Fruit fly (Drosophila melanogaster): ENCODE measurements around the gene CG7632.

The CG7632 gene

dm6 chr3L:21280996-21281691 is 23.4 kb upstream of the CG7632 start, which contains the start of gene ppl (continued):
- TF ChIP-seq Atf-2 (GFP tag; optimal IDR thresholded peaks at IDR 0.05), result no peak
- no peak for TF ChIP-seq emc (GFP tag; optimal IDR thresholded peaks at IDR 0.05)
- peak; percentile 54 for TF ChIP-seq CG15514 (GFP tag; optimal IDR thresholded peaks at IDR 0.05)
- TF ChIP-seq CG13624 (GFP tag; optimal IDR thresholded peaks at IDR 0.05), result peak; percentile 5
- no peak for TF ChIP-seq fd3F (GFP tag; optimal IDR thresholded peaks at IDR 0.05)
- TF ChIP-seq Vsx1 (GFP tag; optimal IDR thresholded peaks at IDR 0.05), result no peak
- TF ChIP-seq CG18476 (GFP tag; optimal IDR thresholded peaks at IDR 0.05), result peak; percentile 91
- TF ChIP-seq Doc3 (GFP tag; IDR thresholded peaks at IDR 0.05; ENCODE audit: partially characterized antibody), result peak; percentile 48; the same call in 2 of the 3 replicates
- TF ChIP-seq kni (GFP tag; optimal IDR thresholded peaks at IDR 0.05), result peak; percentile 7
- TF ChIP-seq CG11093 (GFP tag; IDR thresholded peaks at IDR 0.05), result no peak
- TF ChIP-seq CG31365 (tag; optimal IDR thresholded peaks at IDR 0.05), result no peak
- TF ChIP-seq CG1529 (GFP tag; optimal IDR thresholded peaks at IDR 0.05), result no peak
- TF ChIP-seq CG16813 (GFP tag; IDR thresholded peaks at IDR 0.05; ENCODE audit: partially characterized antibody), result peak; percentile 49; the same call in 2 of the 3 replicates
- no peak for TF ChIP-seq Fer3 (tag; optimal IDR thresholded peaks at IDR 0.05)
- no peak for TF ChIP-seq CG31388 (GFP tag; optimal IDR thresholded peaks at IDR 0.05)
- TF ChIP-seq pb (GFP tag; optimal IDR thresholded peaks at IDR 0.05), result no peak
- TF ChIP-seq ken (GFP tag; IDR thresholded peaks at IDR 0.05), result no peak
- peak; percentile 61 for TF ChIP-seq BEAF-32 (GFP tag; optimal IDR thresholded peaks at IDR 0.05)
- TF ChIP-seq NC2α (GFP tag; optimal IDR thresholded peaks at IDR 0.05), result no peak
- no peak for TF ChIP-seq CG4854 (GFP tag; optimal IDR thresholded peaks at IDR 0.05)
- TF ChIP-seq cg (GFP tag; optimal IDR thresholded peaks at IDR 0.05), result no peak
- TF ChIP-seq fru (optimal IDR thresholded peaks at IDR 0.05), result no peak
- TF ChIP-seq Ada2b (GFP tag; IDR thresholded peaks at IDR 0.05), result no peak
- TF ChIP-seq CG12299 (tag; optimal IDR thresholded peaks at IDR 0.05), result no peak
- TF ChIP-seq her (GFP tag; optimal IDR thresholded peaks at IDR 0.05), result no peak
- peak; percentile 83 for TF ChIP-seq Dref (GFP tag; IDR thresholded peaks at IDR 0.05)
- TF ChIP-seq sob (GFP tag; IDR thresholded peaks at IDR 0.05), result no peak
- TF ChIP-seq CG30431 (GFP tag; optimal IDR thresholded peaks at IDR 0.05), result no peak
- TF ChIP-seq pum (GFP tag; optimal IDR thresholded peaks at IDR 0.05), result no peak
- TF ChIP-seq CG7786 (GFP tag; optimal IDR thresholded peaks at IDR 0.05), result no peak
- TF ChIP-seq bowl (GFP tag; IDR thresholded peaks at IDR 0.05), result no peak
- TF ChIP-seq B-H2 (GFP tag; optimal IDR thresholded peaks at IDR 0.05), result no peak
- no peak for TF ChIP-seq jumu (GFP tag; optimal IDR thresholded peaks at IDR 0.05)
- no peak for TF ChIP-seq esg (GFP tag; conservative IDR thresholded peaks at IDR 0.05)
- no peak for TF ChIP-seq CG14050 (GFP tag; IDR thresholded peaks at IDR 0.05)
- no peak for TF ChIP-seq CG8281 (tag; optimal IDR thresholded peaks at IDR 0.05)
- TF ChIP-seq CG8359 (GFP tag; optimal IDR thresholded peaks at IDR 0.05; ENCODE audit: borderline replicate concordance), result no peak
- no peak for TF ChIP-seq CG4707 (GFP tag; optimal IDR thresholded peaks at IDR 0.05)
- TF ChIP-seq yki (optimal IDR thresholded peaks at IDR 0.05), result no peak
- TF ChIP-seq CG6813 (GFP tag; optimal IDR thresholded peaks at IDR 0.05), result no peak
- no peak for TF ChIP-seq wdn (GFP tag; IDR thresholded peaks at IDR 0.05)
- peak; percentile 57 for TF ChIP-seq unc-4 (GFP tag; IDR thresholded peaks at IDR 0.05; ENCODE audit: partially characterized antibody)
- TF ChIP-seq CG32767 (GFP tag; IDR thresholded peaks at IDR 0.05), result no peak
- TF ChIP-seq NfI (GFP tag; optimal IDR thresholded peaks at IDR 0.05), result no peak
- TF ChIP-seq CG5245 (GFP tag; optimal IDR thresholded peaks at IDR 0.05), result no peak
- TF ChIP-seq ara (GFP tag; IDR thresholded peaks at IDR 0.05), result no peak
- TF ChIP-seq CG2678 (tag; optimal IDR thresholded peaks at IDR 0.05), result peak; percentile 1
- TF ChIP-seq CG9932 (GFP tag; IDR thresholded peaks at IDR 0.05), result no peak
- no peak for TF ChIP-seq cas (GFP tag; IDR thresholded peaks at IDR 0.05)
- no peak for TF ChIP-seq seq (GFP tag; IDR thresholded peaks at IDR 0.05)
- TF ChIP-seq chm (GFP tag; IDR thresholded peaks at IDR 0.05), result no peak
